Worm (Caenorhabditis elegans) whole organism, L3 larva: ENCODE measurements around the gene ras-1.

Source experiments
- R02D3.7 ChIP-seq: fragments of 150-350 bp; optimal IDR thresholded peaks from 2 replicates; lab custom pipeline; 2014; ENCODE audit warnings: missing biosample characterization, missing genetic modification characterization
- ZK546.5 ChIP-seq: sonication (generic microtip); optimal IDR thresholded peaks from 2 replicates; lab custom pipeline; 2017; ENCODE audit warnings: missing biosample characterization, missing genetic modification characterization
- ama-1 ChIP-seq: fragments of 150-350 bp; optimal IDR thresholded peaks from 2 replicates; lab custom pipeline; 2018
- ceh-16 ChIP-seq: sonication (generic microtip); optimal IDR thresholded peaks from 2 replicates; lab custom pipeline; 2017; ENCODE audit warnings: missing biosample characterization, missing genetic modification characterization
- ceh-28 ChIP-seq: fragments of 150-350 bp; optimal IDR thresholded peaks from 2 replicates; lab custom pipeline; 2014; ENCODE audit warnings: missing biosample characterization, missing genetic modification reagents, missing genetic modification characterization
- ceh-82 ChIP-seq: fragments of 150-350 bp; optimal IDR thresholded peaks from 2 replicates; lab custom pipeline; 2014; ENCODE audit warnings: missing biosample characterization, missing genetic modification characterization
- ceh-9 ChIP-seq: sonication (generic microtip); optimal IDR thresholded peaks from 2 replicates; lab custom pipeline; 2018; ENCODE audit warnings: missing biosample characterization, missing genetic modification characterization
- daf-12 ChIP-seq: fragments of 150-350 bp; optimal IDR thresholded peaks from 2 replicates; lab custom pipeline; 2014; ENCODE audit warnings: missing biosample characterization, missing genetic modification reagents, missing genetic modification characterization
- egl-27 ChIP-seq: sonication (generic microtip); optimal IDR thresholded peaks from 4 replicates; lab custom pipeline; 2017; ENCODE audit warnings: missing biosample characterization, missing genetic modification reagents, missing genetic modification characterization
- elt-1 ChIP-seq: fragments of 150-350 bp; optimal IDR thresholded peaks from 2 replicates; lab custom pipeline; 2014; ENCODE audit warnings: missing biosample characterization, missing genetic modification characterization
- elt-2 ChIP-seq: sonication (generic microtip); optimal IDR thresholded peaks from 2 replicates; lab custom pipeline; 2016; ENCODE audit warnings: missing genetic modification reagents, mild to moderate bottlenecking, missing genetic modification characterization, missing compliant biosample characterization
- elt-3 ChIP-seq, 3 experiments: fragments of 150-350 bp in 1 of 3; sonication (generic microtip) in 2 of 3; optimal IDR thresholded peaks; 2 replicates in 2 of 3; 4 replicates in 1 of 3; lab custom pipeline; 2014 to 2017; ENCODE audit warnings: missing biosample characterization in 3 of 3, missing genetic modification characterization in 3 of 3
- fkh-10 ChIP-seq: sonication (generic microtip); optimal IDR thresholded peaks from 2 replicates; lab custom pipeline; 2017; ENCODE audit warnings: missing biosample characterization, missing genetic modification reagents, missing genetic modification characterization
- fkh-2 ChIP-seq: fragments of 150-350 bp; optimal IDR thresholded peaks from 2 replicates; lab custom pipeline; 2014; ENCODE audit warnings: missing biosample characterization, missing genetic modification reagents, missing genetic modification characterization
- fos-1 ChIP-seq: fragments of 150-350 bp; optimal IDR thresholded peaks from 2 replicates; lab custom pipeline; 2014; ENCODE audit warnings: missing biosample characterization, missing genetic modification characterization
- lin-15B ChIP-seq: fragments of 150-350 bp; optimal IDR thresholded peaks from 2 replicates; lab custom pipeline; 2014; ENCODE audit warnings: missing biosample characterization, missing genetic modification characterization
- lsy-12 ChIP-seq: sonication (generic microtip); optimal IDR thresholded peaks from 2 replicates; lab custom pipeline; 2016; ENCODE audit warnings: mild to moderate bottlenecking, missing genetic modification characterization, missing compliant biosample characterization
- mdl-1 ChIP-seq: fragments of 150-350 bp; optimal IDR thresholded peaks from 2 replicates; lab custom pipeline; 2014; ENCODE audit warnings: missing biosample characterization, missing genetic modification characterization
- mml-1 ChIP-seq: fragments of 150-350 bp; sonication (generic microtip); optimal IDR thresholded peaks from 3 replicates; lab custom pipeline; 2014; ENCODE audit warnings: missing biosample characterization, missing genetic modification characterization
- nfya-1 ChIP-seq: sonication (generic microtip); optimal IDR thresholded peaks from 2 replicates; lab custom pipeline; 2017; ENCODE audit warnings: missing genetic modification characterization, mild to moderate bottlenecking, missing compliant biosample characterization, antibody characterized with exemption, moderate library complexity; ENCODE audit not compliant: insufficient read depth
- nhr-12 ChIP-seq: fragments of 150-350 bp; optimal IDR thresholded peaks from 2 replicates; lab custom pipeline; 2014; ENCODE audit warnings: missing biosample characterization, missing genetic modification characterization
- nhr-23 ChIP-seq: fragments of 150-350 bp; optimal IDR thresholded peaks from 2 replicates; lab custom pipeline; 2014; ENCODE audit warnings: missing biosample characterization, missing genetic modification reagents, missing genetic modification characterization
- nhr-25 ChIP-seq: sonication (generic microtip); optimal IDR thresholded peaks from 2 replicates; lab custom pipeline; 2017; ENCODE audit warnings: missing biosample characterization, missing genetic modification characterization
- nhr-28 ChIP-seq: fragments of 150-350 bp; optimal IDR thresholded peaks from 2 replicates; lab custom pipeline; 2014; ENCODE audit warnings: missing biosample characterization, missing genetic modification characterization
- nhr-43 ChIP-seq: sonication (generic microtip); optimal IDR thresholded peaks from 2 replicates; lab custom pipeline; 2016; ENCODE audit warnings: mild to moderate bottlenecking, missing genetic modification characterization, missing compliant biosample characterization; ENCODE audit not compliant: poor library complexity, severe bottlenecking
- nhr-67 ChIP-seq: fragments of 150-350 bp; optimal IDR thresholded peaks from 2 replicates; lab custom pipeline; 2014; ENCODE audit warnings: missing biosample characterization, missing genetic modification characterization
- nhr-77 ChIP-seq: fragments of 150-350 bp; optimal IDR thresholded peaks from 2 replicates; lab custom pipeline; 2014; ENCODE audit warnings: missing biosample characterization, missing genetic modification characterization
- pha-4 ChIP-seq: fragments of 150-350 bp; optimal IDR thresholded peaks from 2 replicates; lab custom pipeline; 2014; ENCODE audit warnings: missing biosample characterization, missing genetic modification reagents, missing genetic modification characterization
- pqm-1 ChIP-seq: fragments of 150-350 bp; optimal IDR thresholded peaks from 2 replicates; lab custom pipeline; 2017; ENCODE audit warnings: missing biosample characterization, missing genetic modification characterization, inconsistent platforms
- sea-2 ChIP-seq: fragments of 150-350 bp; sonication (generic microtip); optimal IDR thresholded peaks from 4 replicates; lab custom pipeline; 2014; ENCODE audit warnings: missing biosample characterization, missing genetic modification reagents, missing genetic modification characterization
- tbx-2 ChIP-seq: sonication (generic microtip); optimal IDR thresholded peaks from 2 replicates; lab custom pipeline; 2016; ENCODE audit warnings: mild to moderate bottlenecking, missing genetic modification characterization, missing compliant biosample characterization
- unc-39 ChIP-seq: sonication (generic microtip); optimal IDR thresholded peaks from 4 replicates; lab custom pipeline; 2017; ENCODE audit warnings: missing biosample characterization, missing genetic modification characterization
- unc-62 ChIP-seq: fragments of 150-350 bp; sonication (generic microtip); optimal IDR thresholded peaks from 4 replicates; lab custom pipeline; 2014; ENCODE audit warnings: missing biosample characterization, missing genetic modification reagents, missing genetic modification characterization
- zag-1 ChIP-seq: fragments of 150-350 bp; optimal IDR thresholded peaks from 2 replicates; lab custom pipeline; 2014; ENCODE audit warnings: missing biosample characterization, missing genetic modification characterization
- ztf-4 ChIP-seq: fragments of 150-350 bp; optimal IDR thresholded peaks from 2 replicates; lab custom pipeline; 2014; ENCODE audit warnings: missing biosample characterization, missing genetic modification characterization

The ras-1 gene

DNA sequence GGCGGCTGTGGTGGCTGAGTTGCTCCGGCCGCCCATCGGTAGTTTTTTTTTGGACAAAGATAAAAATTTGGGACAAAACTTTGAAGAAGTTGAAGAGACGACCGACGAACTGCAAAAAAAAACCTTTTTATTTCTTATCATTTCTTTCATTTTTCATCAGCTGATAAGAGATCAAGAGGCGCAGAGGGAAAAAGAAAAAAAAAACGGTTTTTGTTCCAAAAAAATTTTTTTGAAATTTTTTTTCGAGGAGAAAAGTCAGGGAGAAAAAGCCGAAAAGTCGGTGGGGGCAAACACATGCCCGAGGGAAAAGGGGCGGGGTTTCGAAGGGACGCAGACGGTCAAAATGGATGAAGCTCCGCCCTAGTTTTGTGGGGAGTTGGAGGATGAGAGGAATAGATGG is at the start of gene ras-1:
Gene ras-1 (minus strand): TSS at position 129 of the 400 bp plus-strand sequence.
- TF ChIP-seq unc-39 (tag; lab: Kevin White, UChicago) = no peak
- TF ChIP-seq nhr-28 (tag; lab: Kevin White, UChicago) = no peak
- TF ChIP-seq pqm-1 (tag; lab: Kevin White, UChicago) = no peak
- no peak for TF ChIP-seq R02D3.7 (tag; lab: Kevin White, UChicago)
- no peak for TF ChIP-seq tbx-2 (tag; lab: Kevin White, UChicago)
- TF ChIP-seq nhr-12 (tag; lab: Kevin White, UChicago) = no peak
- no peak for TF ChIP-seq fkh-10
- no peak for TF ChIP-seq zag-1 (tag; lab: Kevin White, UChicago)
- no peak for TF ChIP-seq ceh-82
- TF ChIP-seq pha-4 (tag; lab: Kevin White, UChicago) = peak; percentile 41
- TF ChIP-seq nfya-1 (tag; lab: Kevin White, UChicago) = peak; percentile 26
- peak; percentile 51 for TF ChIP-seq elt-2 (tag; lab: Kevin White, UChicago)
- TF ChIP-seq ama-1 (lab: Kevin White, UChicago) = no peak
- no peak for TF ChIP-seq elt-3 (tag; optimal IDR thresholded peaks at IDR 0.05; lab: Kevin White, UChicago)
- TF ChIP-seq, all 47 proteins: peak for 3

DNA sequence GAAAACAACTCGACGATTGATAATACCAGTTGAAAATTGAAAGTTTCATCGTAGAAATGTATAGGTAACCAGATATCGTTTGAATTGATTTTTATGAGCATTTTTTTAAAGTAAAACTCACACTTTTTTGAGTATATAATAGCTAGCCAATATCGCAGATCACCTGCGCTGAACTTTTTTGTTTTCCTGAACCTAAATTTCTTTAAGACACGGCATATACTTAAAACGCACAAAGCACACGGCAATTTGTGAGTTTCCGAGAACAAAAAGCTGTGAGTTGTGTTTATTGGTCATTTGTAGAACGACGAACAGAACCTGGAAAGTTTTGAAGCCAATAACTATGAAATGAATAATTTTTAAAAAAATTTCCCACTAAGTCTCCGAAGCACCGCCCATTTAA is 49.7 kb upstream of the ras-1 start, which contains the start of gene sre-29:
Gene sre-29 (minus strand): TSS at position 101 of the 400 bp plus-strand sequence.
- TF ChIP-seq lsy-12 (tag; lab: Kevin White, UChicago) (no peak), nhr-23 (no peak), ZK546.5 (tag; lab: Kevin White, UChicago) (no peak), unc-62 (no peak), sea-2 (GFP tag; lab: Kevin White, UChicago) (no peak), nhr-12 (tag; lab: Kevin White, UChicago) (no peak), ceh-28 (tag; lab: Kevin White, UChicago) (no peak), fos-1 (tag; lab: Kevin White, UChicago) (no peak), mml-1 (tag; lab: Kevin White, UChicago) (no peak), elt-3 (tag; optimal IDR thresholded peaks at IDR 0.05; lab: Kevin White, UChicago) (no peak), nhr-77 (tag; lab: Kevin White, UChicago) (no peak), elt-1 (tag; lab: Kevin White, UChicago) (no peak)
- TF ChIP-seq, all 47 proteins: peak for 0

DNA sequence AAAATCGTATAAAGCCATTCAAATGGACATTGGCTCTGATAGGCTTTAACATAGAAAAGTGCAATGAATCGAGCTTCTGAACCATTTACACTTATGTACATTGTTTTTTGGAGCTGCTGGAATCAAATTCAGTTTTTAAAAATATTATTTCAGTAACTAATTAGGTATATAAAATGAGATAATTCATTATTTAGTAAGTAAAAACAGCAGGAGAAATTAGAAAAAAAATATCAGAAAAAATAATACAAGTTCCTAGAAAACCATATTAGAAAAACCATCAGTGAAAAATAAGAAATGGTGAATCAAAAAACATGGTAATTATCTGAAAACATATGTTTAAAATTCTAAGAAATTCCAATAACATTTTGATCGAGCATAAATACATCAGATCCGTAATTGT is 45.6 kb upstream of the ras-1 start, which contains the start of gene F57G9.7:
Gene F57G9.7 (minus strand): TSS at position 101 of the 400 bp plus-strand sequence.
- TF ChIP-seq lsy-12 (tag; lab: Kevin White, UChicago) = no peak
- no peak for TF ChIP-seq pqm-1 (tag; lab: Kevin White, UChicago)
- no peak for TF ChIP-seq ceh-9
- TF ChIP-seq ztf-4 (tag; lab: Kevin White, UChicago) = no peak
- no peak for TF ChIP-seq fkh-2 (tag; lab: Kevin White, UChicago)
- TF ChIP-seq egl-27 (tag; lab: Kevin White, UChicago) = no peak
- no peak for TF ChIP-seq lin-15B (tag; lab: Kevin White, UChicago)
- TF ChIP-seq zag-1 (tag; lab: Kevin White, UChicago) = no peak
- no peak for TF ChIP-seq R02D3.7 (tag; lab: Kevin White, UChicago)
- no peak for TF ChIP-seq nhr-25
- no peak for TF ChIP-seq nhr-28 (tag; lab: Kevin White, UChicago)
- TF ChIP-seq ceh-16 (tag; lab: Kevin White, UChicago) = no peak
- no peak for TF ChIP-seq unc-39 (tag; lab: Kevin White, UChicago)
- no peak for TF ChIP-seq nhr-43 (tag; lab: Kevin White, UChicago)
- no peak for TF ChIP-seq fkh-10
- TF ChIP-seq, all 47 proteins: peak for 0

DNA sequence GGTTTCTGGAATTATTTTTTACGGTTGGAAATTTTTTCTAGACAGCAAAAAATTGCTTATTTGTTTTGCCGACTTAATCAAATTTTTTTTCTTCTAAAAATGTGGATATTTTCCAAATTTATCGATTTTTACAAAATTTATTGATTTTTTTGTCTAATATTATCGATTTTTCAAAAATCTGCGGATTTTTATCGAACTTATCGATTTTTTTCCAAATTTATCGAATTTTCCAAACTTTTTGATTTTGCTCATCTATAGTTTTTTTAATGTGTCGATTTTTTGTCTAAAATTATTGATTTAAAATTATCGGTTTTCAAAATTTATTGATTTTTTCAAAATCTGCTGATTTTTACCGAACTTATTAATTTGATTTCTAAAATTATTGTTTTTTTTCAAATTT is 42.1 kb upstream of the ras-1 start:
- no peak for TF ChIP-seq mdl-1 (tag; lab: Kevin White, UChicago)
- no peak for TF ChIP-seq daf-12 (tag; lab: Kevin White, UChicago)
- peak; percentile 91 for TF ChIP-seq ceh-28 (tag; lab: Kevin White, UChicago)

DNA sequence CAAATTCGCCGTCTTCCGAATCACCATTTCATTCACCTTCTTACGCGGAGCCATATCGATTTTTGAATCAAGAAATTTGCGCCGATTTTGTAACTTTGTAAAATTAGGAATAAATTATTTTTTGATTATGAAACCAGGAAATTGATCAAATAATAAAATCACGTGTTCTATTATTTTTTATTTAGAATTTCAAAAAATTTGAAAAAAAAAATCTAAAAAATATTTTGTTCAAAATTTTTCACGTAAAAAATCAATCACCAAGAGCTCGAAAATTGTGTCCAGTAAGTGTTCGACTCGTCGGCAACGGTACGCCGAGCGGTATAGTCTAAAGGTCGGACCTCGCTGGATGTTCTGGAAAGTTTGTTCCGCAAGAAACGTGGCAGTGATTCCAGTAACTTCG is 41.6 kb upstream of the ras-1 start, which contains the start of gene Y57A10B.7:
Gene Y57A10B.7 (minus strand): TSS at position 101 of the 400 bp plus-strand sequence.
- TF ChIP-seq daf-12 (tag; lab: Kevin White, UChicago) (no peak), ZK546.5 (tag; lab: Kevin White, UChicago) (no peak), mml-1 (tag; lab: Kevin White, UChicago) (no peak), lsy-12 (tag; lab: Kevin White, UChicago) (no peak), nhr-67 (tag; lab: Kevin White, UChicago) (no peak)
- TF ChIP-seq, all 47 proteins: peak for 0
